Fruit fly (Drosophila melanogaster): Measurements from ENCODE around the gene Snmp1.

Gene Snmp1

DNA sequence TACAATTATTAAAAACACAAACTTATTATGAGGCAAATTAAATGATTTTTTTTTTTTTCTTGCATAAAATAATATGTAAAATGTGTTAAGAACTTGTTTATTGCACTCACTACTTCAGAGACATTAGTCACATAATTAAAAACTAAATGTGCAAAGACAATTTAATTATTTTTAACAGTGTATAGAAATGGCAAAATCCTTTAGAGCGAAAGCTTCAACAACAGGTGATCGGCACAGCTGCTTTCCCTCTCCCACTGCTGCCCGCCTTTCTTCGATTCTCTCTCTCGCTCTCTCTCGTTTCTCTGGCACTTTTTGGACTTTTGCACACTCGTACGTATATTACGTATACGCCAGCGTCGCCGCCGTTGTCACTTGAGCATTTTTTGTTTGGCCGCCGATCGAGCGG is 12.4 kb upstream of the Snmp1 start (continued):
- TF ChIP-seq cg (GFP tag; optimal IDR thresholded peaks at IDR 0.05) (no peak), CG31365 (tag; optimal IDR thresholded peaks at IDR 0.05) (no peak), gem (tag; optimal IDR thresholded peaks at IDR 0.05) (peak; percentile 44), stc (GFP tag; IDR thresholded peaks at IDR 0.05) (no peak), HLH54F (GFP tag; optimal IDR thresholded peaks at IDR 0.05) (no peak), Hand (GFP tag; optimal IDR thresholded peaks at IDR 0.05) (peak; percentile 26), CG30403 (GFP tag; optimal IDR thresholded peaks at IDR 0.05) (peak; percentile 27), Dad (GFP tag; optimal IDR thresholded peaks at IDR 0.05) (no peak), dati (GFP tag; IDR thresholded peaks at IDR 0.05) (no peak), CG4730 (GFP tag; IDR thresholded peaks at IDR 0.05) (0 out of 2 replicates have a peak, but pooled peaks have one; percentile 7), Dek (tag; optimal IDR thresholded peaks at IDR 0.05) (peak; percentile 11), hkb (optimal IDR thresholded peaks at IDR 0.05) (no peak), hkb (GFP tag; IDR thresholded peaks at IDR 0.05) (peak; percentile 36; the same call in 1 of the 2 replicates), Hr51 (GFP tag; optimal IDR thresholded peaks at IDR 0.05) (peak in 1 of 2 experiments; percentile 38), CG32532 (GFP tag; IDR thresholded peaks at IDR 0.05) (peak; percentile 47; the same call in 1 of the 2 replicates), CG34422 (GFP tag; IDR thresholded peaks at IDR 0.05) (no peak), yki (optimal IDR thresholded peaks at IDR 0.05) (no peak), crp (GFP tag; optimal IDR thresholded peaks at IDR 0.05) (peak in 1 of 2 experiments; percentile 22), sisA (GFP tag; IDR thresholded peaks at IDR 0.05) (no peak), CG17802 (tag; optimal IDR thresholded peaks at IDR 0.05) (no peak), CG10209 (GFP tag; optimal IDR thresholded peaks at IDR 0.05) (no peak), CG1832 (GFP tag; optimal IDR thresholded peaks at IDR 0.05) (no peak), fd3F (GFP tag; optimal IDR thresholded peaks at IDR 0.05) (no peak), dmrt99B (tag; optimal IDR thresholded peaks at IDR 0.05) (peak; percentile 16), trh (GFP tag; optimal IDR thresholded peaks at IDR 0.05) (no peak), CG2120 (GFP tag; optimal IDR thresholded peaks at IDR 0.05) (peak; percentile 41), peb (GFP tag; IDR thresholded peaks at IDR 0.05) (no peak), bcd (GFP tag; optimal IDR thresholded peaks at IDR 0.05) (no peak), danr (GFP tag; IDR thresholded peaks at IDR 0.05) (no peak), Trl (optimal IDR thresholded peaks at IDR 0.05) (peak in 1 of 2 experiments; percentile 53), Trl (GFP tag; optimal IDR thresholded peaks at IDR 0.05) (no peak), CG2875 (GFP tag; optimal IDR thresholded peaks at IDR 0.05) (no peak), grau (tag; optimal IDR thresholded peaks at IDR 0.05) (peak; percentile 9), Fer3 (tag; optimal IDR thresholded peaks at IDR 0.05) (peak; percentile 29), CG18599 (GFP tag; optimal IDR thresholded peaks at IDR 0.05) (peak; percentile 70), Vsx1 (GFP tag; optimal IDR thresholded peaks at IDR 0.05) (no peak), tio (GFP tag; optimal IDR thresholded peaks at IDR 0.05) (no peak), fd96Cb (tag; optimal IDR thresholded peaks at IDR 0.05) (no peak), Dp (GFP tag; optimal IDR thresholded peaks at IDR 0.05) (no peak), ATbp (GFP tag; optimal IDR thresholded peaks at IDR 0.05) (no peak), B-H1 (GFP tag; IDR thresholded peaks at IDR 0.05) (no peak; the same call in 2 of the 3 replicates), CG7745 (tag; optimal IDR thresholded peaks at IDR 0.05) (no peak), CG9727 (GFP tag; optimal IDR thresholded peaks at IDR 0.05) (peak; percentile 29), CG10979 (tag; optimal IDR thresholded peaks at IDR 0.05) (no peak), dmrt11E (tag; optimal IDR thresholded peaks at IDR 0.05) (no peak), CG30020 (tag; optimal IDR thresholded peaks at IDR 0.05) (no peak), Taf1 (GFP tag; IDR thresholded peaks at IDR 0.05) (no peak), Hmr (GFP tag; optimal IDR thresholded peaks at IDR 0.05) (peak; percentile 42), HLH4C (GFP tag; IDR thresholded peaks at IDR 0.05; ENCODE audit: partially characterized antibody) (no peak), twi (tag; optimal IDR thresholded peaks at IDR 0.05) (no peak), Xrp1 (GFP tag; IDR thresholded peaks at IDR 0.05) (peak; percentile 26; the same call in 1 of the 2 replicates)
